Fruit fly (Drosophila melanogaster) whole organism: ENCODE data around the gene Sirt4.

Experiments used
- CG8478 ChIP-seq: fragments of >200 bp; optimal IDR thresholded peaks from 2 replicates; lab custom pipeline; 2018; ENCODE audit warnings: inconsistent platforms
- EcR ChIP-seq, 2 experiments: fragments of >200 bp; optimal IDR thresholded peaks; 2 replicates each; lab custom pipeline; 2017; ENCODE audit warnings: missing biosample characterization in 2 of 2, missing genetic modification characterization in 2 of 2, missing genetic modification reagents in 2 of 2
- pan ChIP-seq: fragments of >200 bp; optimal IDR thresholded peaks from 2 replicates; lab custom pipeline; 2017
- psq ChIP-seq: fragments of >200 bp; optimal IDR thresholded peaks from 2 replicates; lab custom pipeline; 2017
- usp ChIP-seq: fragments of >200 bp; optimal IDR thresholded peaks from 2 replicates; lab custom pipeline; 2017; ENCODE audit warnings: missing biosample characterization, missing genetic modification characterization, mixed read lengths

DNA sequence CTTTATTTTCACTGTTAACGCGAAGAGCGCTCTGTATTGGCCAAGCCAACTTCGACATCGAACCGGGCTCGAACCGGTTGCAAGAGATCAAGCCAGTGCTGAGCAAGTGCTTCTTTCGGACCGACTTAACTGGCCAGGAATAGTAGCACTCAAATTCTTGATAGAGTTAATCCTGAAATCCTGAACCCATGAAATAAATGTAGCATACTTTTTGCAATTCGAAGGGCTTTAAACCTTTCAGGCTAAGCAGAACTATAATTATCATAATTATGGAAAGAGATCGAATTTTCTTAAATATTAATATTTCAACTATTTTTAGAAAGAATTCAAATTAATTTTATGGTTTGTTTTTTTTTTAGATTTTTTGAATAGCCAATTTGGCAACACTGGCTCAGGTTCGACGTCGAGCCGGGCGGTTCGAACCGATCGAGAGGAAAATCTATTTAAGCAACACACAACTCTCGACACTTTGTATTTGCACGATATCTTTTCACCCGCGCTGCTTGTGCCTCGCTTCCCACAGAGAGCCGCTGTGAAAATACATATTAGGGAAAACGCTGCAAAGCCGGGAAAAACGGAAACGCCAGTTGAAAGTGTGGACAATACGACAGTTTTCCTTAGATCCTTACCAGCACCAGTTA lies 32.5 kb upstream of the Sirt4 start, which contains the start of gene AdamTS-B:
- TF ChIP-seq psq (lab: Kevin White, UChicago) (no peak), pan (no peak), usp (GFP tag; lab: Kevin White, UChicago) (no peak), CG8478 (no peak), EcR (GFP tag; optimal IDR thresholded peaks at IDR 0.05; lab: Kevin White, UChicago) (no peak)
